Fruit fly (Drosophila melanogaster) whole organism, embryonic: ENCODE results near the gene His3.3A.
A peak's percentile ranks its signal among the peaks of the same experiment; 100 is the strongest.

Experiments
- Asciz ChIP-seq: fragments of 200-800 bp; sonication (Bioruptor generic); optimal IDR thresholded peaks from 2 replicates; lab custom pipeline; 2017; ENCODE audit warnings: missing biosample characterization, mild to moderate bottlenecking, missing genetic modification characterization, missing genetic modification reagents
- BtbVII ChIP-seq: fragments of 200-800 bp; sonication (Bioruptor generic); optimal IDR thresholded peaks from 3 replicates; lab custom pipeline; 2017; ENCODE audit warnings: missing biosample characterization, mild to moderate bottlenecking, missing genetic modification characterization
- Bteb2 ChIP-seq: fragments of 200-800 bp; sonication (Bioruptor generic); optimal IDR thresholded peaks from 2 replicates; lab custom pipeline; 2016; ENCODE audit warnings: missing biosample characterization, missing genetic modification characterization
- CG10147 ChIP-seq: fragments of 200-800 bp; sonication (Bioruptor generic); optimal IDR thresholded peaks from 2 replicates; lab custom pipeline; 2019; ENCODE audit warnings: missing biosample characterization, mild to moderate bottlenecking, missing genetic modification characterization, moderate library complexity
- CG10267 ChIP-seq: fragments of 200-800 bp; sonication (Bioruptor generic); optimal IDR thresholded peaks from 2 replicates; lab custom pipeline; 2018; ENCODE audit warnings: missing biosample characterization, mild to moderate bottlenecking, missing genetic modification characterization, moderate library complexity
- CG10366 ChIP-seq: fragments of 200-800 bp; sonication (Bioruptor generic); IDR thresholded peaks from 2 replicates; pipeline ENCODE4 v1.3.6; 2022; ENCODE audit warnings: missing biosample characterization, missing genetic modification characterization
- CG10462 ChIP-seq: fragments of 200-800 bp; sonication (Bioruptor generic); optimal IDR thresholded peaks from 2 replicates; lab custom pipeline; 2016; ENCODE audit warnings: missing biosample characterization, missing genetic modification characterization
- CG11560 ChIP-seq: fragments of 200-800 bp; sonication (Bioruptor generic); IDR thresholded peaks from 3 replicates; pipeline ENCODE4 v1.3.6; 2022; ENCODE audit warnings: missing biosample characterization, missing genetic modification characterization
- CG11695 ChIP-seq: fragments of 200-800 bp; sonication (Bioruptor generic); IDR thresholded peaks from 3 replicates; pipeline ENCODE4 v1.3.6; 2022; ENCODE audit warnings: missing biosample characterization, missing genetic modification characterization
- CG17568 ChIP-seq: fragments of 200-800 bp; sonication (Bioruptor generic); optimal IDR thresholded peaks from 2 replicates; lab custom pipeline; 2018; ENCODE audit warnings: missing biosample characterization, mild to moderate bottlenecking, missing genetic modification characterization, moderate library complexity
- CG18262 ChIP-seq: fragments of 200-800 bp; optimal IDR thresholded peaks from 3 replicates; lab custom pipeline; 2019; ENCODE audit warnings: missing biosample characterization, mild to moderate bottlenecking, missing genetic modification characterization, moderate library complexity
- CG1832 ChIP-seq: fragments of 200-800 bp; sonication (Bioruptor generic); optimal IDR thresholded peaks from 2 replicates; lab custom pipeline; 2017; ENCODE audit warnings: missing biosample characterization, mild to moderate bottlenecking, missing genetic modification characterization, inconsistent platforms
- CG3726 ChIP-seq: fragments of 200-800 bp; sonication (Bioruptor generic); IDR thresholded peaks from 3 replicates; pipeline ENCODE4, ENCODE4 v1.3.6; 2022; ENCODE audit warnings: missing biosample characterization, missing genetic modification characterization
- CG3838 ChIP-seq: fragments of 200-800 bp; sonication (Bioruptor generic); optimal IDR thresholded peaks from 3 replicates; lab custom pipeline; 2016; ENCODE audit warnings: missing biosample characterization, missing genetic modification characterization
- CG3847 ChIP-seq: fragments of 200-800 bp; sonication (Bioruptor generic); IDR thresholded peaks from 2 replicates; pipeline ENCODE4 v1.3.6; 2022; ENCODE audit warnings: missing biosample characterization, missing genetic modification characterization
- CG4424 ChIP-seq: fragments of 200-800 bp; sonication (Bioruptor generic); optimal IDR thresholded peaks from 3 replicates; lab custom pipeline; 2016; ENCODE audit warnings: missing biosample characterization, missing genetic modification characterization
- CG6654 ChIP-seq: fragments of 200-800 bp; sonication (Bioruptor generic); optimal IDR thresholded peaks from 2 replicates; lab custom pipeline; 2017; ENCODE audit warnings: missing biosample characterization, mild to moderate bottlenecking, missing genetic modification characterization
- CG7745 ChIP-seq: fragments of 200-800 bp; sonication (Bioruptor generic); optimal IDR thresholded peaks from 2 replicates; lab custom pipeline; 2018; ENCODE audit warnings: missing biosample characterization, mild to moderate bottlenecking, missing genetic modification characterization, moderate library complexity
- CG7928 ChIP-seq: fragments of 200-800 bp; sonication (Bioruptor generic); optimal IDR thresholded peaks from 2 replicates; lab custom pipeline; 2017; ENCODE audit warnings: missing biosample characterization, mild to moderate bottlenecking, missing genetic modification characterization
- CG8478 ChIP-seq: fragments of >200 bp; optimal IDR thresholded peaks from 2 replicates; lab custom pipeline; 2018
- CG8765 ChIP-seq: fragments of 200-800 bp; sonication (Bioruptor generic); IDR thresholded peaks from 2 replicates; pipeline ENCODE4 v1.3.6; 2022; ENCODE audit warnings: missing biosample characterization, missing genetic modification characterization
- CG9727 ChIP-seq: fragments of 200-800 bp; sonication (Bioruptor generic); optimal IDR thresholded peaks from 3 replicates; lab custom pipeline; 2017; ENCODE audit warnings: missing biosample characterization, mild to moderate bottlenecking, missing genetic modification characterization
- CG9817 ChIP-seq: fragments of 200-800 bp; sonication (Bioruptor generic); optimal IDR thresholded peaks from 2 replicates; lab custom pipeline; 2018; ENCODE audit warnings: missing biosample characterization, mild to moderate bottlenecking, missing genetic modification characterization, moderate library complexity
- Dip2 ChIP-seq: fragments of 200-800 bp; sonication (Bioruptor generic); IDR thresholded peaks from 2 replicates; pipeline ENCODE4 v1.3.6; 2022; ENCODE audit warnings: missing biosample characterization, missing genetic modification characterization
- Drgx ChIP-seq: fragments of 200-800 bp; sonication (Bioruptor generic); IDR thresholded peaks from 2 replicates; pipeline ENCODE4 v1.3.6; 2022; ENCODE audit warnings: missing biosample characterization, missing genetic modification characterization
- HLH4C ChIP-seq: fragments of 200-800 bp; sonication (Bioruptor generic); IDR thresholded peaks from 3 replicates; pipeline ENCODE4 v1.3.6; 2022; ENCODE audit warnings: missing biosample characterization, missing genetic modification characterization; ENCODE audit not compliant: partially characterized antibody
- Myb ChIP-seq: fragments of 200-800 bp; sonication (Bioruptor generic); optimal IDR thresholded peaks from 2 replicates; lab custom pipeline; 2016; ENCODE audit warnings: missing biosample characterization, missing genetic modification characterization
- Ptx1 ChIP-seq: fragments of 200-800 bp; sonication (Bioruptor generic); IDR thresholded peaks from 2 replicates; pipeline ENCODE4 v1.3.6; 2022; ENCODE audit warnings: missing biosample characterization, missing genetic modification characterization
- Spps ChIP-seq: fragments of 200-800 bp; sonication (Bioruptor generic); optimal IDR thresholded peaks from 2 replicates; lab custom pipeline; 2018; ENCODE audit warnings: missing biosample characterization, mild to moderate bottlenecking, missing genetic modification characterization
- abd-A ChIP-seq: fragments of 200-800 bp; sonication (Bioruptor generic); optimal IDR thresholded peaks from 3 replicates; lab custom pipeline; 2019; ENCODE audit warnings: missing biosample characterization, mild to moderate bottlenecking, missing genetic modification characterization, moderate library complexity
- aop ChIP-seq: fragments of 200-800 bp; sonication (Bioruptor generic); IDR thresholded peaks from 2 replicates; pipeline ENCODE4 v1.3.6; 2022; ENCODE audit warnings: missing biosample characterization, missing genetic modification characterization
- crp ChIP-seq, 2 experiments: fragments of 200-800 bp; sonication (Bioruptor generic); optimal IDR thresholded peaks; 2 replicates in 1 of 2; 3 replicates in 1 of 2; lab custom pipeline; 2017; ENCODE audit warnings: missing biosample characterization in 2 of 2, missing genetic modification characterization in 2 of 2, mild to moderate bottlenecking in 1 of 2, moderate library complexity in 1 of 2
- cwo ChIP-seq: fragments of 200-800 bp; sonication (Bioruptor generic); optimal IDR thresholded peaks from 3 replicates; lab custom pipeline; 2017; ENCODE audit warnings: missing biosample characterization, missing genetic modification characterization, mild to moderate bottlenecking, moderate library complexity, missing genetic modification reagents
- dati ChIP-seq: fragments of 200-800 bp; sonication (Bioruptor generic); IDR thresholded peaks from 2 replicates; pipeline ENCODE4 v1.3.6; 2022; ENCODE audit warnings: missing biosample characterization, missing genetic modification characterization
- fd64A ChIP-seq: fragments of 200-800 bp; sonication (Bioruptor generic); optimal IDR thresholded peaks from 3 replicates; lab custom pipeline; 2018; ENCODE audit warnings: missing biosample characterization, mild to moderate bottlenecking, missing genetic modification characterization
- fu2 ChIP-seq: fragments of 200-800 bp; sonication (Bioruptor generic); optimal IDR thresholded peaks from 2 replicates; lab custom pipeline; 2016; ENCODE audit warnings: missing biosample characterization, missing genetic modification characterization
- grn ChIP-seq: fragments of 200-800 bp; sonication (Bioruptor generic); optimal IDR thresholded peaks from 3 replicates; lab custom pipeline; 2017; ENCODE audit warnings: missing biosample characterization, missing genetic modification characterization
- kay ChIP-seq: fragments of 200-800 bp; sonication (Bioruptor generic); optimal IDR thresholded peaks from 2 replicates; lab custom pipeline; 2016; ENCODE audit warnings: missing biosample characterization, missing genetic modification characterization
- klu ChIP-seq: fragments of 200-800 bp; sonication (Bioruptor generic); IDR thresholded peaks from 2 replicates; pipeline ENCODE4 v1.3.6; 2022; ENCODE audit warnings: missing biosample characterization, missing genetic modification characterization
- lilli ChIP-seq: fragments of 200-800 bp; sonication (Bioruptor generic); optimal IDR thresholded peaks from 3 replicates; lab custom pipeline; 2016; ENCODE audit warnings: missing biosample characterization, missing genetic modification characterization
- pho ChIP-seq: fragments of 200-800 bp; sonication (Bioruptor generic); optimal IDR thresholded peaks from 2 replicates; lab custom pipeline; 2016; ENCODE audit warnings: missing biosample characterization, missing genetic modification characterization
- repo ChIP-seq: fragments of 200-800 bp; sonication (Bioruptor generic); optimal IDR thresholded peaks from 2 replicates; lab custom pipeline; 2016; ENCODE audit warnings: missing biosample characterization, missing genetic modification characterization
- sisA ChIP-seq: fragments of 200-800 bp; sonication (Bioruptor generic); IDR thresholded peaks from 2 replicates; pipeline ENCODE4 v1.3.6; 2022; ENCODE audit warnings: missing biosample characterization, missing genetic modification characterization
- sob ChIP-seq: fragments of 200-800 bp; sonication (Bioruptor generic); IDR thresholded peaks from 2 replicates; pipeline ENCODE4 v1.3.6; 2022; ENCODE audit warnings: missing biosample characterization, missing genetic modification characterization
- sqz ChIP-seq: fragments of 200-800 bp; sonication (Bioruptor generic); optimal IDR thresholded peaks from 3 replicates; lab custom pipeline; 2018; ENCODE audit warnings: missing biosample characterization, mild to moderate bottlenecking, missing genetic modification characterization
- tin ChIP-seq: fragments of 200-800 bp; sonication (Bioruptor generic); optimal IDR thresholded peaks from 3 replicates; lab custom pipeline; 2016; ENCODE audit warnings: missing biosample characterization, missing genetic modification characterization
- toy ChIP-seq: fragments of 200-800 bp; sonication (Bioruptor generic); IDR thresholded peaks from 2 replicates; pipeline ENCODE4 v1.3.6; 2022; ENCODE audit warnings: missing biosample characterization, missing genetic modification characterization
- trem ChIP-seq: fragments of 200-800 bp; optimal IDR thresholded peaks from 3 replicates; lab custom pipeline; 2019; ENCODE audit warnings: missing biosample characterization, mild to moderate bottlenecking, missing genetic modification characterization, moderate library complexity
- vnd ChIP-seq: fragments of 200-800 bp; sonication (Bioruptor generic); IDR thresholded peaks from 3 replicates; pipeline ENCODE4 v1.3.6; 2022; ENCODE audit warnings: missing biosample characterization, missing genetic modification characterization; ENCODE audit not compliant: partially characterized antibody

The His3.3A gene

dm6 chr2L:5070797-5071579 is 16.1 kb downstream of the His3.3A start, which contains the start of gene RpL37A (continued):
- TF ChIP-seq vnd (GFP tag; lab: Robert Waterston, UW) (no peak), CG9727 (GFP tag; lab: Kevin White, UChicago) (peak; percentile 91), CG10267 (tag; lab: Kevin White, UChicago) (peak; percentile 83), CG10462 (GFP tag; lab: Kevin White, UChicago) (peak; percentile 1), tin (GFP tag; lab: Kevin White, UChicago) (peak; percentile 61), CG11695 (GFP tag; lab: Robert Waterston, UW) (peak; percentile 68), CG6654 (GFP tag; lab: Kevin White, UChicago) (peak; percentile 45), sob (GFP tag; lab: Robert Waterston, UW) (peak; percentile 85), Drgx (GFP tag; lab: Robert Waterston, UW) (no peak), sisA (GFP tag; lab: Robert Waterston, UW) (no peak), Myb (GFP tag; lab: Kevin White, UChicago) (peak; percentile 81), CG17568 (peak; percentile 81), CG10366 (peak; percentile 74), CG7745 (peak; percentile 4), toy (0 out of 2 replicates have a peak, but pooled peaks have one; percentile 29), HLH4C (GFP tag; lab: Robert Waterston, UW) (no peak; the same call in 2 of the 3 replicates), Bteb2 (GFP tag; lab: Kevin White, UChicago) (peak; percentile 80), Ptx1 (GFP tag; lab: Robert Waterston, UW) (no peak; the same call in 1 of the 2 replicates), repo (GFP tag; lab: Kevin White, UChicago) (peak; percentile 86), aop (GFP tag; lab: Robert Waterston, UW) (no peak), crp (GFP tag; optimal IDR thresholded peaks at IDR 0.05; lab: Kevin White, UChicago) (peak in 1 of 2 experiments; percentile 54), abd-A (tag; lab: Kevin White, UChicago) (no peak), fd64A (GFP tag; lab: Kevin White, UChicago) (peak; percentile 76), CG18262 (tag; lab: Kevin White, UChicago) (peak; percentile 69), lilli (GFP tag; lab: Kevin White, UChicago) (peak; percentile 63), dati (0 out of 2 replicates have a peak, but pooled peaks have one; percentile 21), Dip2 (GFP tag; lab: Robert Waterston, UW) (no peak), CG8765 (GFP tag; lab: Robert Waterston, UW) (no peak), grn (GFP tag; lab: Kevin White, UChicago) (peak; percentile 77), fu2 (peak; percentile 62), CG9817 (tag; lab: Kevin White, UChicago) (peak; percentile 70), cwo (GFP tag; lab: Kevin White, UChicago) (peak; percentile 54), BtbVII (GFP tag; lab: Kevin White, UChicago) (peak; percentile 78), CG3726 (GFP tag; lab: Robert Waterston, UW) (0 out of 3 replicates have a peak, but pooled peaks have one; percentile 14), Spps (tag; lab: Kevin White, UChicago) (peak; percentile 71), CG8478 (lab: Kevin White, UChicago) (no peak), CG10147 (GFP tag; lab: Kevin White, UChicago) (peak; percentile 67), CG11560 (no peak; the same call in 2 of the 3 replicates), CG7928 (peak; percentile 64), Asciz (GFP tag; lab: Kevin White, UChicago) (peak; percentile 80), CG1832 (GFP tag; lab: Kevin White, UChicago) (no peak), kay (GFP tag; lab: Kevin White, UChicago) (no peak), trem (tag; lab: Kevin White, UChicago) (peak; percentile 88), CG3838 (GFP tag; lab: Kevin White, UChicago) (peak; percentile 18), CG3847 (GFP tag; lab: Robert Waterston, UW) (peak; percentile 77), klu (GFP tag; lab: Robert Waterston, UW) (peak; percentile 33; the same call in 1 of the 2 replicates), sqz (GFP tag; lab: Kevin White, UChicago) (peak; percentile 86), CG4424 (GFP tag; lab: Kevin White, UChicago) (peak; percentile 76), pho (GFP tag; lab: Kevin White, UChicago) (peak; percentile 83)
